Worm (Caenorhabditis elegans): ENCODE measurements around the gene dod-23.

DNA sequence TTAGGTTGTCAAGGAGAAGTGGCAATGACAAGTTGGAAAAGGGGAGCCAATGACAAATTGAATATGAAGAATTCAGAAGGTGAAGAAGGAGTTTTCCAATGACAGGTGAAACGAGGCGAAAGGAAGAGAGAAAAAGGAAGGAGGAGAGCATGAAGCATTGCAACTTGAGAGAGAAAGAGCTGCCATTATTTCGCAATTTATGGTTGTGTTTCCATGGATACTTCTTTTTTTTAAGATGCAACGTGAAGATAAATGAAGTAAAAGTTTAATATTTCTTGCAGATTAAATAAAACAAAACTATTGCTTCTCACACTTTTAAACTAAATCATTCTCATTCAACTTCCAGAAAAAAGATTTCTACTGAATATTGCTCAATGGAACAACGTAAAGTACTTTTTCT lies 4.8 kb downstream of the dod-23 start, which contains the start of gene F49E12.8:
- TF ChIP-seq F10B5.3 (tag; optimal IDR thresholded peaks at IDR 0.05) (no peak), snpc-4 (tag; optimal IDR thresholded peaks at IDR 0.05) (no peak), mes-2 (tag; optimal IDR thresholded peaks at IDR 0.05; ENCODE audit: poor library complexity, severe bottlenecking) (no peak), nhr-76 (tag; optimal IDR thresholded peaks at IDR 0.05) (no peak), spr-1 (tag; optimal IDR thresholded peaks at IDR 0.05) (no peak), nhr-111 (GFP tag; optimal IDR thresholded peaks at IDR 0.05) (no peak), tag-97 (GFP tag; IDR thresholded peaks at IDR 0.05) (no peak), unc-62 (GFP tag; optimal IDR thresholded peaks at IDR 0.05 in 1 of 2) (no peak), unc-62 (tag; optimal IDR thresholded peaks at IDR 0.05) (no peak), T26A8.4 (GFP tag; IDR thresholded peaks at IDR 0.05) (no peak), daf-12 (tag; optimal IDR thresholded peaks at IDR 0.05) (no peak), pqm-1 (tag; optimal IDR thresholded peaks at IDR 0.05) (no peak)
